Worm (Caenorhabditis elegans): Measurements from ENCODE around the gene K03B8.4.

The K03B8.4 gene

ce11 chrV:11383032-11383431, 11.9 kb downstream of the K03B8.4 start, which contains the start of gene F55C10.5:
Gene F55C10.5, plus strand, starts transcription at chrV:11383105.
- TF ChIP-seq unc-62 (GFP tag; optimal IDR thresholded peaks at IDR 0.05 in 1 of 2): peak in 1 of 2 experiments; percentile 94
- TF ChIP-seq unc-62 (tag; optimal IDR thresholded peaks at IDR 0.05): no peak
- no peak for TF ChIP-seq zfp-2 (tag; optimal IDR thresholded peaks at IDR 0.05)
- no peak for TF ChIP-seq ceh-20 (GFP tag; IDR thresholded peaks at IDR 0.05)
- no peak for TF ChIP-seq nhr-48 (tag; optimal IDR thresholded peaks at IDR 0.05)

- TF ChIP-seq fkh-10 (GFP tag; optimal IDR thresholded peaks at IDR 0.05) (peak; percentile 38), pha-4 (GFP tag; IDR thresholded peaks at IDR 0.05) (no peak), pha-4 (tag; optimal IDR thresholded peaks at IDR 0.05) (no peak), unc-62 (GFP tag; optimal IDR thresholded peaks at IDR 0.05 in 1 of 2) (peak in 1 of 2 experiments; percentile 68), unc-62 (tag; optimal IDR thresholded peaks at IDR 0.05) (no peak)
These were observed 14.4 kb downstream of the K03B8.4 start for ce11 chrV:11380571-11380970.

ce11 chrV:11379341-11379740, 15.6 kb downstream of the K03B8.4 start:
- TF ChIP-seq ceh-20 (GFP tag; IDR thresholded peaks at IDR 0.05) (peak; percentile 32; the same call in 1 of the 2 replicates), lin-1 (GFP tag; IDR thresholded peaks at IDR 0.05) (no peak)

- TF ChIP-seq ctbp-1 (GFP tag; IDR thresholded peaks at IDR 0.05): 0 out of 2 replicates have a peak, but pooled peaks have one; percentile 59
- peak in 1 of 2 experiments; percentile 79 for TF ChIP-seq lsy-2 (tag; optimal IDR thresholded peaks at IDR 0.05)
- peak; percentile 47; the same call in 1 of the 2 replicates for TF ChIP-seq pha-4 (GFP tag; IDR thresholded peaks at IDR 0.05)
- TF ChIP-seq pha-4 (tag; optimal IDR thresholded peaks at IDR 0.05): no peak
- TF ChIP-seq ZK546.5 (tag; optimal IDR thresholded peaks at IDR 0.05): no peak
- peak; percentile 77 for TF ChIP-seq rbr-2 (tag; optimal IDR thresholded peaks at IDR 0.05)
- TF ChIP-seq zag-1 (tag; optimal IDR thresholded peaks at IDR 0.05): no peak
- TF ChIP-seq ZK337.2 (GFP tag; IDR thresholded peaks at IDR 0.05): peak; percentile 91
- 0 out of 2 replicates have a peak, but pooled peaks have one; percentile 36 for TF ChIP-seq T26A8.4 (GFP tag; IDR thresholded peaks at IDR 0.05)
- no peak for TF ChIP-seq daf-16 (GFP tag; optimal IDR thresholded peaks at IDR 0.05)
- peak; percentile 49 for TF ChIP-seq daf-16 (tag; optimal IDR thresholded peaks at IDR 0.05)
- peak; percentile 3 for TF ChIP-seq spr-1 (tag; optimal IDR thresholded peaks at IDR 0.05)
- TF ChIP-seq nhr-28 (tag; optimal IDR thresholded peaks at IDR 0.05): peak; percentile 6
- TF ChIP-seq egl-43 (GFP tag; IDR thresholded peaks at IDR 0.05): peak; percentile 73; the same call in 1 of the 2 replicates
- no peak for TF ChIP-seq ceh-44 (GFP tag; IDR thresholded peaks at IDR 0.05)
- TF ChIP-seq lin-38 (GFP tag; IDR thresholded peaks at IDR 0.05): peak; percentile 29
- TF ChIP-seq nhr-11 (tag; optimal IDR thresholded peaks at IDR 0.05): peak; percentile 24
- TF ChIP-seq mes-2 (tag; optimal IDR thresholded peaks at IDR 0.05; ENCODE audit: poor library complexity, severe bottlenecking): peak; percentile 29
- peak; percentile 75 for TF ChIP-seq hmg-1.1 (GFP tag; IDR thresholded peaks at IDR 0.05)
- peak in 1 of 2 experiments; percentile 8 for TF ChIP-seq mdl-1 (tag; optimal IDR thresholded peaks at IDR 0.05)
- peak; percentile 77 for TF ChIP-seq dmd-6 (GFP tag; IDR thresholded peaks at IDR 0.05)
- peak; percentile 56 for TF ChIP-seq ztf-7 (tag; optimal IDR thresholded peaks at IDR 0.05)
- peak; percentile 66 for TF ChIP-seq mep-1 (tag; optimal IDR thresholded peaks at IDR 0.05)
- TF ChIP-seq zfp-2 (tag; optimal IDR thresholded peaks at IDR 0.05): no peak
- TF ChIP-seq tra-1 (GFP tag; IDR thresholded peaks at IDR 0.05): 0 out of 2 replicates have a peak, but pooled peaks have one; percentile 26
- TF ChIP-seq unc-39 (tag; optimal IDR thresholded peaks at IDR 0.05): no peak
- no peak for TF ChIP-seq egl-27 (tag; optimal IDR thresholded peaks at IDR 0.05)
- peak in 1 of 2 experiments; percentile 61 for TF ChIP-seq hif-1 (tag; optimal IDR thresholded peaks at IDR 0.05)
- TF ChIP-seq F37D6.2 (tag; optimal IDR thresholded peaks at IDR 0.05): peak; percentile 31
- peak; percentile 14 for TF ChIP-seq ces-1 (GFP tag; optimal IDR thresholded peaks at IDR 0.05)
- peak; percentile 57; the same call in 1 of the 2 replicates for TF ChIP-seq ceh-20 (GFP tag; IDR thresholded peaks at IDR 0.05)
- TF ChIP-seq php-3 (GFP tag; IDR thresholded peaks at IDR 0.05): no peak
- peak; percentile 84 for TF ChIP-seq hlh-30 (tag; optimal IDR thresholded peaks at IDR 0.05; ENCODE audit: insufficient read depth)
- TF ChIP-seq pqm-1 (tag; optimal IDR thresholded peaks at IDR 0.05): peak; percentile 19
- peak; percentile 42 for TF ChIP-seq dve-1 (tag; optimal IDR thresholded peaks at IDR 0.05; ENCODE audit: insufficient read depth)
- peak; percentile 54 for TF ChIP-seq fkh-10 (GFP tag; optimal IDR thresholded peaks at IDR 0.05)
- TF ChIP-seq saeg-2 (GFP tag; IDR thresholded peaks at IDR 0.05): no peak
- TF ChIP-seq ceh-28 (tag; optimal IDR thresholded peaks at IDR 0.05): peak; percentile 51
- TF ChIP-seq lin-39 (tag; optimal IDR thresholded peaks at IDR 0.05): no peak
These were observed 19.7 kb downstream of the K03B8.4 start, which contains the start of gene cnb-1 for ce11 chrV:11375150-11375792. Gene cnb-1, plus strand, starts transcription at chrV:11375742.
